Worm (Caenorhabditis elegans): ENCODE results near the gene dct-11.
A peak's percentile ranks its signal among the peaks of the same experiment; 100 is the strongest.

The dct-11 gene

ce11 chrX:5818176-5818575, 21.4 kb downstream of the dct-11 start (continued):
- TF ChIP-seq mec-3 (tag; optimal IDR thresholded peaks at IDR 0.05; ENCODE audit: borderline replicate concordance) (no peak), eyg-1 (tag; optimal IDR thresholded peaks at IDR 0.05) (peak; percentile 31), hlh-30 (tag; optimal IDR thresholded peaks at IDR 0.05; ENCODE audit: insufficient read depth) (no peak), tbx-7 (tag; optimal IDR thresholded peaks at IDR 0.05) (no peak), elt-2 (tag; optimal IDR thresholded peaks at IDR 0.05) (no peak), nfya-1 (tag; optimal IDR thresholded peaks at IDR 0.05) (peak; percentile 60), ceh-22 (tag; optimal IDR thresholded peaks at IDR 0.05) (no peak), ceh-48 (tag; optimal IDR thresholded peaks at IDR 0.05) (no peak), ama-1 (optimal IDR thresholded peaks at IDR 0.05) (no peak), nhr-232 (tag; optimal IDR thresholded peaks at IDR 0.05) (peak; percentile 31), hlh-15 (tag; optimal IDR thresholded peaks at IDR 0.05) (no peak), nhr-11 (tag; optimal IDR thresholded peaks at IDR 0.05) (no peak), fkh-10 (GFP tag; optimal IDR thresholded peaks at IDR 0.05) (no peak), F13H6.1 (tag; optimal IDR thresholded peaks at IDR 0.05) (no peak), pag-3 (tag; optimal IDR thresholded peaks at IDR 0.05; ENCODE audit: borderline replicate concordance) (no peak), ceh-2 (tag; optimal IDR thresholded peaks at IDR 0.05) (peak; percentile 42), pat-9 (tag; optimal IDR thresholded peaks at IDR 0.05) (no peak), ref-2 (tag; optimal IDR thresholded peaks at IDR 0.05) (peak; percentile 61), pros-1 (tag; optimal IDR thresholded peaks at IDR 0.05) (peak; percentile 78), unc-42 (tag; optimal IDR thresholded peaks at IDR 0.05) (no peak), unc-55 (GFP tag; optimal IDR thresholded peaks at IDR 0.05) (peak; percentile 70), hlh-6 (tag; optimal IDR thresholded peaks at IDR 0.05) (no peak), Y22D7AL.16 (tag; optimal IDR thresholded peaks at IDR 0.05) (no peak), ttx-3 (tag; optimal IDR thresholded peaks at IDR 0.05) (no peak), elt-4 (tag; optimal IDR thresholded peaks at IDR 0.05) (no peak), pqm-1 (tag; optimal IDR thresholded peaks at IDR 0.05) (no peak), ceh-9 (tag; optimal IDR thresholded peaks at IDR 0.05) (no peak), sox-4 (tag; optimal IDR thresholded peaks at IDR 0.05) (no peak), che-1 (tag; optimal IDR thresholded peaks at IDR 0.05) (no peak), zip-5 (tag; optimal IDR thresholded peaks at IDR 0.05) (no peak), unc-3 (GFP tag; conservative IDR thresholded peaks at IDR 0.05) (no peak), unc-3 (tag; optimal IDR thresholded peaks at IDR 0.05) (no peak), odd-2 (tag; optimal IDR thresholded peaks at IDR 0.05) (no peak), ceh-30 (tag; optimal IDR thresholded peaks at IDR 0.05) (no peak), ahr-1 (tag; optimal IDR thresholded peaks at IDR 0.05) (no peak), tbx-2 (tag; optimal IDR thresholded peaks at IDR 0.05) (peak; percentile 61), sox-2 (GFP tag; IDR thresholded peaks at IDR 0.05) (no peak), hlh-13 (GFP tag; optimal IDR thresholded peaks at IDR 0.05) (no peak), ztf-16 (tag; optimal IDR thresholded peaks at IDR 0.05) (no peak), ceh-19 (GFP tag; optimal IDR thresholded peaks at IDR 0.05) (peak; percentile 59), fax-1 (tag; optimal IDR thresholded peaks at IDR 0.05) (no peak), madf-2 (tag; optimal IDR thresholded peaks at IDR 0.05) (no peak), C38D4.7 (GFP tag; optimal IDR thresholded peaks at IDR 0.05) (no peak), ceh-14 (tag; optimal IDR thresholded peaks at IDR 0.05) (no peak), ceh-34 (tag; optimal IDR thresholded peaks at IDR 0.05) (peak; percentile 86), lin-11 (tag; optimal IDR thresholded peaks at IDR 0.05) (no peak), ets-4 (tag; optimal IDR thresholded peaks at IDR 0.05) (no peak), lim-6 (tag; optimal IDR thresholded peaks at IDR 0.05) (no peak), ceh-45 (GFP tag; IDR thresholded peaks at IDR 0.05) (no peak), pha-4 (tag; optimal IDR thresholded peaks at IDR 0.05) (no peak)
